Worm (Caenorhabditis elegans) whole organism, L1 larva: Measurements from ENCODE around the gene srg-23.

Source experiments
- grh-1 ChIP-seq: fragments of 200-800 bp; sonication (Bioruptor generic); IDR thresholded peaks from 2 replicates; pipeline ENCODE4 v1.3.6; 2022; ENCODE audit warnings: missing genetic modification reagents, missing genetic modification characterization, missing compliant biosample characterization
- unc-62 ChIP-seq: fragments of 150-350 bp; optimal IDR thresholded peaks from 2 replicates; lab custom pipeline; 2014; ENCODE audit warnings: missing biosample characterization, missing genetic modification reagents, missing genetic modification characterization
- ztf-4 ChIP-seq: fragments of 150-350 bp; optimal IDR thresholded peaks from 2 replicates; lab custom pipeline; 2014; ENCODE audit warnings: missing biosample characterization, missing genetic modification characterization

- TF ChIP-seq ztf-4 (tag; lab: Kevin White, UChicago) (no peak), unc-62 (GFP tag; lab: Kevin White, UChicago) (no peak), grh-1 (GFP tag; lab: Robert Waterston, UW) (no peak)
These were observed 30.4 kb upstream of the srg-23 start, which contains the start of gene ins-19 for ce11 chrII:3126341-3126740.
